Worm (Caenorhabditis elegans) whole organism, L4 larva: ENCODE data around the gene Y102A5C.2.

Experiments used
- F37D6.2 ChIP-seq: sonication (generic microtip); optimal IDR thresholded peaks from 2 replicates; lab custom pipeline; 2016; ENCODE audit warnings: mild to moderate bottlenecking, missing genetic modification characterization, missing compliant biosample characterization
- R02D3.7 ChIP-seq: fragments of 150-350 bp; sonication (generic microtip); optimal IDR thresholded peaks from 3 replicates; lab custom pipeline; 2014; ENCODE audit warnings: missing biosample characterization, missing genetic modification characterization
- T20F7.1 ChIP-seq: fragments of 200-800 bp; sonication (Bioruptor generic); optimal IDR thresholded peaks from 2 replicates; lab custom pipeline; 2018; ENCODE audit warnings: mild to moderate bottlenecking, missing genetic modification characterization, missing compliant biosample characterization
- Y48G9A.11 ChIP-seq: fragments of 200-800 bp; sonication (Bioruptor generic); IDR thresholded peaks from 2 replicates; pipeline ENCODE4 v1.3.6; 2022; ENCODE audit warnings: missing genetic modification reagents, missing genetic modification characterization, missing compliant biosample characterization
- Y5F2A.4 ChIP-seq: fragments of 200-800 bp; sonication (Bioruptor generic); optimal IDR thresholded peaks from 2 replicates; lab custom pipeline; 2018; ENCODE audit warnings: mild to moderate bottlenecking, missing genetic modification characterization, missing compliant biosample characterization
- ZK337.2 ChIP-seq: fragments of 200-800 bp; sonication (Bioruptor generic); IDR thresholded peaks from 2 replicates; pipeline ENCODE4 v1.3.6; 2022; ENCODE audit warnings: missing genetic modification reagents, missing genetic modification characterization, missing compliant biosample characterization
- ZK546.5 ChIP-seq, 2 experiments: sonication (generic microtip); optimal IDR thresholded peaks; 2 replicates each; lab custom pipeline; 2017; ENCODE audit warnings: missing biosample characterization in 2 of 2, missing genetic modification characterization in 2 of 2
- aha-1 ChIP-seq: fragments of 150-350 bp; peaks from one replicate; lab custom pipeline; 2014; ENCODE audit warnings: missing biosample characterization, missing genetic modification characterization
- aly-2 ChIP-seq: sonication (generic microtip); optimal IDR thresholded peaks from 2 replicates; lab custom pipeline; 2018; ENCODE audit warnings: missing biosample characterization, missing genetic modification characterization
- ceh-20 ChIP-seq: fragments of 200-800 bp; sonication (Bioruptor generic); IDR thresholded peaks from 2 replicates; pipeline ENCODE4 v1.3.6; 2022; ENCODE audit warnings: missing genetic modification reagents, missing genetic modification characterization, missing compliant biosample characterization
- ceh-28 ChIP-seq: fragments of 150-350 bp; optimal IDR thresholded peaks from 2 replicates; lab custom pipeline; 2014; ENCODE audit warnings: missing biosample characterization, missing genetic modification reagents, missing genetic modification characterization
- ceh-32 ChIP-seq: sonication (generic microtip); optimal IDR thresholded peaks from 2 replicates; lab custom pipeline; 2016; ENCODE audit warnings: mild to moderate bottlenecking, missing genetic modification characterization, missing compliant biosample characterization; ENCODE audit not compliant: poor library complexity
- ceh-62 ChIP-seq: sonication (generic microtip); optimal IDR thresholded peaks from 2 replicates; lab custom pipeline; 2017; ENCODE audit warnings: missing biosample characterization, missing genetic modification characterization
- ceh-82 ChIP-seq: sonication (generic microtip); optimal IDR thresholded peaks from 2 replicates; lab custom pipeline; 2017; ENCODE audit warnings: missing biosample characterization, missing genetic modification characterization
- daf-16 ChIP-seq, 3 experiments: sonication (generic microtip); optimal IDR thresholded peaks; 2 replicates each; lab custom pipeline; 2016 to 2017; ENCODE audit warnings: missing genetic modification characterization in 3 of 3, missing genetic modification reagents in 3 of 3, mild to moderate bottlenecking in 2 of 3, missing compliant biosample characterization in 2 of 3, missing biosample characterization in 1 of 3, moderate library complexity in 1 of 3
- daf-8 ChIP-seq: fragments of 200-800 bp; sonication (Bioruptor generic); IDR thresholded peaks from 2 replicates; pipeline ENCODE4 v1.3.6; 2022; ENCODE audit warnings: missing genetic modification characterization, missing compliant biosample characterization
- dve-1 ChIP-seq: sonication (generic microtip); optimal IDR thresholded peaks from 2 replicates; lab custom pipeline; 2017; ENCODE audit warnings: antibody characterized with exemption, mild to moderate bottlenecking, missing genetic modification characterization, missing compliant biosample characterization; ENCODE audit not compliant: insufficient read depth
- egl-27 ChIP-seq: sonication (generic microtip); optimal IDR thresholded peaks from 3 replicates; lab custom pipeline; 2017; ENCODE audit warnings: missing biosample characterization, missing genetic modification reagents, missing genetic modification characterization
- fos-1 ChIP-seq: fragments of 150-350 bp; optimal IDR thresholded peaks from 2 replicates; lab custom pipeline; 2014; ENCODE audit warnings: missing biosample characterization, missing genetic modification characterization
- jun-1 ChIP-seq: fragments of 150-350 bp; optimal IDR thresholded peaks from 2 replicates; lab custom pipeline; 2014; ENCODE audit warnings: missing biosample characterization, missing genetic modification reagents, missing genetic modification characterization
- lin-1 ChIP-seq: fragments of 200-800 bp; sonication (Bioruptor generic); IDR thresholded peaks from 2 replicates; pipeline ENCODE4 v1.3.6; 2022; ENCODE audit warnings: missing genetic modification reagents, missing genetic modification characterization, missing compliant biosample characterization
- lin-39 ChIP-seq: fragments of 150-350 bp; optimal IDR thresholded peaks from 2 replicates; lab custom pipeline; 2014; ENCODE audit warnings: missing biosample characterization, missing genetic modification reagents, missing genetic modification characterization
- lsy-2 ChIP-seq, 2 experiments: fragments of 150-350 bp in 1 of 2; sonication (generic microtip) in 1 of 2; optimal IDR thresholded peaks; 2 replicates each; lab custom pipeline; 2014 to 2017; ENCODE audit warnings: missing biosample characterization in 2 of 2, missing genetic modification characterization in 2 of 2
- madf-5 ChIP-seq, 2 experiments: fragments of 200-800 bp; sonication (Bioruptor generic); IDR thresholded peaks; 2 replicates each; pipeline ENCODE4 v1.3.6; 2022; ENCODE audit warnings: missing compliant biosample characterization in 2 of 2, missing genetic modification characterization in 2 of 2
- mep-1 ChIP-seq: fragments of 150-350 bp; sonication (generic microtip); optimal IDR thresholded peaks from 3 replicates; lab custom pipeline; 2014; ENCODE audit warnings: missing biosample characterization, missing genetic modification characterization
- mes-2 ChIP-seq: sonication (generic microtip); optimal IDR thresholded peaks from 2 replicates; lab custom pipeline; 2016; ENCODE audit warnings: missing genotype, mild to moderate bottlenecking, missing genetic modification characterization, missing compliant biosample characterization; ENCODE audit not compliant: poor library complexity, severe bottlenecking
- mxl-3 ChIP-seq: fragments of 200-800 bp; sonication (Bioruptor generic); optimal IDR thresholded peaks from 2 replicates; lab custom pipeline; 2018; ENCODE audit warnings: mild to moderate bottlenecking, missing genetic modification characterization, missing compliant biosample characterization
- nhr-10 ChIP-seq: fragments of 150-350 bp; optimal IDR thresholded peaks from 2 replicates; lab custom pipeline; 2014; ENCODE audit warnings: missing biosample characterization, missing genetic modification characterization
- nhr-11 ChIP-seq: fragments of 150-350 bp; optimal IDR thresholded peaks from 2 replicates; lab custom pipeline; 2014; ENCODE audit warnings: missing biosample characterization, missing genetic modification characterization
- nhr-111 ChIP-seq: fragments of 200-800 bp; sonication (Bioruptor generic); optimal IDR thresholded peaks from 2 replicates; lab custom pipeline; 2018; ENCODE audit warnings: mild to moderate bottlenecking, missing genetic modification characterization, missing compliant biosample characterization
- nhr-42 ChIP-seq: fragments of 200-800 bp; sonication (Bioruptor generic); IDR thresholded peaks from 2 replicates; pipeline ENCODE4 v1.3.6; 2022; ENCODE audit warnings: missing genetic modification characterization, missing compliant biosample characterization
- nhr-76 ChIP-seq: fragments of 150-350 bp; optimal IDR thresholded peaks from 2 replicates; lab custom pipeline; 2014; ENCODE audit warnings: missing biosample characterization, missing genetic modification characterization
- nhr-77 ChIP-seq: fragments of 150-350 bp; optimal IDR thresholded peaks from 2 replicates; lab custom pipeline; 2014; ENCODE audit warnings: missing biosample characterization, missing genetic modification characterization
- saeg-2 ChIP-seq: fragments of 200-800 bp; sonication (Bioruptor generic); IDR thresholded peaks from 2 replicates; pipeline ENCODE4 v1.3.6; 2022; ENCODE audit warnings: missing genetic modification reagents, missing genetic modification characterization, missing compliant biosample characterization
- snpc-1.2 ChIP-seq: fragments of 200-800 bp; sonication (Bioruptor generic); IDR thresholded peaks from 2 replicates; pipeline ENCODE4 v1.3.6; 2022; ENCODE audit warnings: missing genetic modification reagents, missing genetic modification characterization, missing compliant biosample characterization
- spr-3 ChIP-seq: fragments of 200-800 bp; sonication (Bioruptor generic); optimal IDR thresholded peaks from 2 replicates; lab custom pipeline; 2018; ENCODE audit warnings: mild to moderate bottlenecking, missing genetic modification characterization, missing compliant biosample characterization
- unc-62 ChIP-seq, 3 experiments: fragments of 150-350 bp in 1 of 3; sonication (generic microtip); optimal IDR thresholded peaks in 2 of 3; peaks in 1 of 3; 1 replicate in 1 of 3; 2 replicates in 2 of 3; lab custom pipeline; 2014 to 2017; ENCODE audit warnings: missing biosample characterization in 3 of 3, missing genetic modification characterization in 3 of 3, missing genetic modification reagents in 3 of 3, missing genotype in 1 of 3
- vab-7 ChIP-seq: fragments of 200-800 bp; sonication (Bioruptor generic); IDR thresholded peaks from 2 replicates; pipeline ENCODE4 v1.3.6; 2022; ENCODE audit warnings: missing genetic modification reagents, missing genetic modification characterization, missing compliant biosample characterization
- ztf-7 ChIP-seq: fragments of 150-350 bp; optimal IDR thresholded peaks from 2 replicates; lab custom pipeline; 2014; ENCODE audit warnings: missing biosample characterization, missing genetic modification characterization

Y102A5C.2 gene

ce11 chrV:16918378-16918777 lies at the start of gene Y102A5C.2, which contains the start of gene fbxa-206:
Y102A5C.2 (plus strand) TSS chrV:16918731.
fbxa-206 (minus strand) TSS chrV:16918478.
- TF ChIP-seq aha-1 (tag; lab: Kevin White, UChicago) (peak; percentile 18), nhr-111 (GFP tag; lab: Kevin White, UChicago) (no peak), Y48G9A.11 (no peak)

DNA sequence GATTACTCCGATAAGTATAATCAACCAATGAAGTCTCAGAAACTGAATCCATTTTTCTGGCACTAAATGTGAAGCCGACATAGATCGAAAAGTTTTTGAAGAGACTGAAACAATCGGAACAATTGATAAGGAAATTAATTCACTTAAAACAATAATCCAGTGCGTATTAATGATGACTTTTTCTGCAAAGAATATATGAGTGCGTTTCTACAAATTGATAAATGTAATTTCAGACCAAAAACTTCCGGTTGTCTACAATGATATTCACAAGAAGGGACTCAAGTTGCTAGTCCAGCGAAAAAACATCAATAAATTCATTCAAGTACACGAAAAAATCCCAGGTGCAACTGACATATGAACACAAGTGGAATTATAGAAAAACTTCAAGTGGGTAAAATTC lies 48.8 kb upstream of the Y102A5C.2 start, which contains the start of gene clec-33:
TSS of gene clec-33 (minus strand) at position 101 of the 400 bp plus-strand sequence.
- no peak for TF ChIP-seq lin-1 (GFP tag; lab: Robert Waterston, UW)
- TF ChIP-seq nhr-10 (tag; lab: Kevin White, UChicago), result no peak
- no peak for TF ChIP-seq nhr-77 (tag; lab: Kevin White, UChicago)
- TF ChIP-seq R02D3.7 (tag; lab: Kevin White, UChicago), result no peak
- no peak for TF ChIP-seq daf-8 (GFP tag; lab: Robert Waterston, UW)
- no peak for TF ChIP-seq F37D6.2 (tag; lab: Kevin White, UChicago)
- TF ChIP-seq fos-1 (tag; lab: Kevin White, UChicago), result no peak
- no peak for TF ChIP-seq ceh-28 (tag; lab: Kevin White, UChicago)
- no peak for TF ChIP-seq lsy-2 (tag; optimal IDR thresholded peaks at IDR 0.05; lab: Kevin White, UChicago)
- no peak for TF ChIP-seq ceh-20 (GFP tag; lab: Robert Waterston, UW)
- no peak for TF ChIP-seq mxl-3 (GFP tag; lab: Kevin White, UChicago)
- TF ChIP-seq nhr-111 (GFP tag; lab: Kevin White, UChicago), result no peak
- no peak for TF ChIP-seq lin-39 (tag; lab: Kevin White, UChicago)

ce11 chrV:16871387-16871786 lies 47.1 kb upstream of the Y102A5C.2 start, which contains the start of gene thn-4:
thn-4 (minus strand) TSS chrV:16871487.
- TF ChIP-seq ZK337.2 (GFP tag; lab: Robert Waterston, UW) (no peak), madf-5 (GFP tag; IDR thresholded peaks at IDR 0.05; lab: Robert Waterston, UW) (no peak), ceh-82 (tag; lab: Kevin White, UChicago) (no peak), egl-27 (tag; lab: Kevin White, UChicago) (no peak), vab-7 (GFP tag; lab: Robert Waterston, UW) (no peak), saeg-2 (GFP tag; lab: Robert Waterston, UW) (no peak), nhr-42 (GFP tag; lab: Robert Waterston, UW) (no peak), aly-2 (tag; lab: Kevin White, UChicago) (no peak), spr-3 (no peak), ZK546.5 (tag; optimal IDR thresholded peaks at IDR 0.05; lab: Kevin White, UChicago) (no peak), nhr-11 (tag; lab: Kevin White, UChicago) (no peak)

ce11 chrV:16873642-16874041 lies 44.9 kb upstream of the Y102A5C.2 start, which contains the start of gene srw-23:
srw-23 (plus strand) TSS chrV:16873942.
- no peak for TF ChIP-seq ceh-82 (tag; lab: Kevin White, UChicago)
- TF ChIP-seq nhr-76 (tag; lab: Kevin White, UChicago), result no peak
- peak in 1 of 2 experiments; percentile 28 for TF ChIP-seq unc-62 (GFP tag; optimal IDR thresholded peaks at IDR 0.05 in 1 of 2; lab: Kevin White, UChicago)
- TF ChIP-seq unc-62 (tag; optimal IDR thresholded peaks at IDR 0.05; lab: Kevin White, UChicago), result no peak
- no peak for TF ChIP-seq ceh-32
- TF ChIP-seq, all 104 proteins: peak for 1

ce11 chrV:16874966-16875365 lies 43.6 kb upstream of the Y102A5C.2 start, which contains the start of gene F49A5.10:
F49A5.10 (plus strand) TSS chrV:16875266.
- no peak for TF ChIP-seq snpc-1.2 (GFP tag; lab: Robert Waterston, UW)
- no peak for TF ChIP-seq mep-1
- no peak for TF ChIP-seq ztf-7 (tag; lab: Kevin White, UChicago)
- no peak for TF ChIP-seq Y48G9A.11
- no peak for TF ChIP-seq jun-1 (tag; lab: Kevin White, UChicago)
- TF ChIP-seq T20F7.1 (GFP tag; lab: Kevin White, UChicago), result no peak
- TF ChIP-seq ceh-62 (tag; lab: Kevin White, UChicago), result no peak
- TF ChIP-seq mes-2 (tag; lab: Kevin White, UChicago), result no peak
- no peak for TF ChIP-seq dve-1 (tag; lab: Kevin White, UChicago)
- TF ChIP-seq Y5F2A.4, result no peak
- no peak for TF ChIP-seq ZK337.2 (GFP tag; lab: Robert Waterston, UW)
- TF ChIP-seq daf-16 (GFP tag; optimal IDR thresholded peaks at IDR 0.05; lab: Kevin White, UChicago), result no peak
- no peak for TF ChIP-seq daf-16 (tag; optimal IDR thresholded peaks at IDR 0.05; lab: Kevin White, UChicago)
